Worm (Caenorhabditis elegans) whole organism, L2 larva: ENCODE measurements around the gene rad-51.

Experiments
- ceh-82 ChIP-seq: fragments of 150-350 bp; optimal IDR thresholded peaks from 2 replicates; lab custom pipeline; 2014; ENCODE audit warnings: missing biosample characterization, missing genetic modification characterization
- elt-1 ChIP-seq: fragments of 150-350 bp; optimal IDR thresholded peaks from 2 replicates; lab custom pipeline; 2014; ENCODE audit warnings: missing biosample characterization, missing genetic modification characterization
- nhr-12 ChIP-seq: fragments of 150-350 bp; optimal IDR thresholded peaks from 2 replicates; lab custom pipeline; 2014; ENCODE audit warnings: missing biosample characterization, missing genetic modification characterization

- TF ChIP-seq ceh-82 (tag; lab: Kevin White, UChicago) (no peak), nhr-12 (tag; lab: Kevin White, UChicago) (no peak), elt-1 (tag; lab: Kevin White, UChicago) (no peak)
Measured at ce11 chrIV:10269137-10269933, 14.7 kb downstream of the rad-51 start, which contains the start of the genes nspd-7 and Y43C5A.2.
